Worm (Caenorhabditis elegans): ENCODE measurements around the gene srsx-35.

srsx-35 gene

ce11 chrV:20691585-20691984 is 10.4 kb downstream of the srsx-35 start, which contains the start of gene F53F8.4:
F53F8.4 (minus strand) TSS chrV:20691685.
- TF ChIP-seq ztf-4 (tag; optimal IDR thresholded peaks at IDR 0.05) (no peak), aly-2 (tag; optimal IDR thresholded peaks at IDR 0.05) (no peak), lin-11 (tag; optimal IDR thresholded peaks at IDR 0.05) (no peak), nhr-11 (tag; optimal IDR thresholded peaks at IDR 0.05) (no peak), sem-4 (tag; optimal IDR thresholded peaks at IDR 0.05) (no peak), lsy-2 (tag; optimal IDR thresholded peaks at IDR 0.05) (no peak), peb-1 (tag; optimal IDR thresholded peaks at IDR 0.05) (no peak), unc-55 (GFP tag; optimal IDR thresholded peaks at IDR 0.05) (no peak), nhr-12 (tag; optimal IDR thresholded peaks at IDR 0.05) (no peak), ceh-16 (tag; optimal IDR thresholded peaks at IDR 0.05) (no peak)

- TF ChIP-seq ztf-4 (tag; optimal IDR thresholded peaks at IDR 0.05) (no peak), nhr-129 (tag; optimal IDR thresholded peaks at IDR 0.05) (peak; percentile 57), lin-11 (tag; optimal IDR thresholded peaks at IDR 0.05) (no peak), ama-1 (optimal IDR thresholded peaks at IDR 0.05) (no peak), lin-13 (GFP tag; optimal IDR thresholded peaks at IDR 0.05) (no peak), egl-27 (tag; optimal IDR thresholded peaks at IDR 0.05) (no peak), fos-1 (tag; optimal IDR thresholded peaks at IDR 0.05) (no peak), nhr-21 (tag; optimal IDR thresholded peaks at IDR 0.05) (no peak), sma-9 (GFP tag; optimal IDR thresholded peaks at IDR 0.05) (peak; percentile 39), sma-9 (tag; optimal IDR thresholded peaks at IDR 0.05) (no peak), mbf-1 (tag; optimal IDR thresholded peaks at IDR 0.05) (no peak), nhr-77 (tag; optimal IDR thresholded peaks at IDR 0.05) (no peak), alr-1 (tag; optimal IDR thresholded peaks at IDR 0.05) (no peak), sma-3 (GFP tag; optimal IDR thresholded peaks at IDR 0.05) (peak; percentile 25), nhr-237 (tag; optimal IDR thresholded peaks at IDR 0.05) (no peak), ZK546.5 (tag; optimal IDR thresholded peaks at IDR 0.05) (no peak), C34F6.9 (tag; optimal IDR thresholded peaks at IDR 0.05) (no peak), nhr-12 (tag; optimal IDR thresholded peaks at IDR 0.05) (no peak), blmp-1 (tag; optimal IDR thresholded peaks at IDR 0.05; ENCODE audit: insufficient read depth) (peak; percentile 54), Y55F3AM.14 (GFP tag; optimal IDR thresholded peaks at IDR 0.05) (no peak), nhr-25 (tag; optimal IDR thresholded peaks at IDR 0.05) (peak; percentile 79), mdl-1 (tag; optimal IDR thresholded peaks at IDR 0.05) (no peak), elt-3 (tag; optimal IDR thresholded peaks at IDR 0.05) (no peak)
Measured at ce11 chrV:20692903-20693302, 11.7 kb downstream of the srsx-35 start.

ce11 chrV:20693968-20694367 is 12.7 kb downstream of the srsx-35 start:
- TF ChIP-seq alr-1 (tag; optimal IDR thresholded peaks at IDR 0.05): no peak
- TF ChIP-seq mbf-1 (tag; optimal IDR thresholded peaks at IDR 0.05): no peak
- TF ChIP-seq ztf-4 (tag; optimal IDR thresholded peaks at IDR 0.05): no peak
- no peak for TF ChIP-seq peb-1 (tag; optimal IDR thresholded peaks at IDR 0.05)
- TF ChIP-seq zag-1 (tag; optimal IDR thresholded peaks at IDR 0.05): no peak
- TF ChIP-seq unc-39 (tag; optimal IDR thresholded peaks at IDR 0.05): no peak
- no peak for TF ChIP-seq fos-1 (tag; optimal IDR thresholded peaks at IDR 0.05)
- peak; percentile 73 for TF ChIP-seq sma-3 (GFP tag; optimal IDR thresholded peaks at IDR 0.05)
- peak; percentile 39 for TF ChIP-seq nhr-129 (tag; optimal IDR thresholded peaks at IDR 0.05)
- no peak for TF ChIP-seq aly-2 (tag; optimal IDR thresholded peaks at IDR 0.05)
- TF ChIP-seq lin-11 (tag; optimal IDR thresholded peaks at IDR 0.05): peak; percentile 17
- peak; percentile 18 for TF ChIP-seq Y55F3AM.14 (GFP tag; optimal IDR thresholded peaks at IDR 0.05)
- TF ChIP-seq blmp-1 (tag; optimal IDR thresholded peaks at IDR 0.05; ENCODE audit: insufficient read depth): no peak
- no peak for TF ChIP-seq sma-9 (GFP tag; optimal IDR thresholded peaks at IDR 0.05)
- TF ChIP-seq sma-9 (tag; optimal IDR thresholded peaks at IDR 0.05): no peak
- no peak for TF ChIP-seq nhr-10 (tag; optimal IDR thresholded peaks at IDR 0.05)
- no peak for TF ChIP-seq nhr-12 (tag; optimal IDR thresholded peaks at IDR 0.05)
- TF ChIP-seq C34F6.9 (tag; optimal IDR thresholded peaks at IDR 0.05): peak; percentile 6
- peak; percentile 40 for TF ChIP-seq F13H6.1 (tag; optimal IDR thresholded peaks at IDR 0.05)
- TF ChIP-seq snpc-4 (tag; optimal IDR thresholded peaks at IDR 0.05): no peak
- TF ChIP-seq nhr-6 (tag; optimal IDR thresholded peaks at IDR 0.05): no peak
- TF ChIP-seq egl-27 (tag; optimal IDR thresholded peaks at IDR 0.05): no peak
- TF ChIP-seq ama-1 (optimal IDR thresholded peaks at IDR 0.05): no peak
- TF ChIP-seq mdl-1 (tag; optimal IDR thresholded peaks at IDR 0.05): no peak
- TF ChIP-seq nhr-23 (tag; optimal IDR thresholded peaks at IDR 0.05): no peak
- TF ChIP-seq skn-1 (tag; optimal IDR thresholded peaks at IDR 0.05): no peak
- no peak for TF ChIP-seq nhr-11 (tag; optimal IDR thresholded peaks at IDR 0.05)
- TF ChIP-seq ztf-1 (GFP tag; conservative IDR thresholded peaks at IDR 0.05): no peak
- no peak for TF ChIP-seq elt-3 (tag; optimal IDR thresholded peaks at IDR 0.05)
- no peak for TF ChIP-seq ceh-82 (tag; optimal IDR thresholded peaks at IDR 0.05)
- no peak for TF ChIP-seq ceh-16 (tag; optimal IDR thresholded peaks at IDR 0.05)
- no peak for TF ChIP-seq ztf-11 (tag; optimal IDR thresholded peaks at IDR 0.05)
- no peak for TF ChIP-seq nhr-237 (tag; optimal IDR thresholded peaks at IDR 0.05)
- TF ChIP-seq unc-55 (GFP tag; optimal IDR thresholded peaks at IDR 0.05): peak; percentile 18
- TF ChIP-seq lin-13 (GFP tag; optimal IDR thresholded peaks at IDR 0.05): peak; percentile 45
- no peak for TF ChIP-seq nhr-25 (tag; optimal IDR thresholded peaks at IDR 0.05)
- no peak for TF ChIP-seq dmd-4 (tag; optimal IDR thresholded peaks at IDR 0.05)
- TF ChIP-seq nhr-77 (tag; optimal IDR thresholded peaks at IDR 0.05): no peak
- TF ChIP-seq nhr-21 (tag; optimal IDR thresholded peaks at IDR 0.05): no peak
- TF ChIP-seq R02D3.7 (tag; optimal IDR thresholded peaks at IDR 0.05): no peak
- no peak for TF ChIP-seq ZK546.5 (tag; optimal IDR thresholded peaks at IDR 0.05)
- no peak for TF ChIP-seq sem-4 (tag; optimal IDR thresholded peaks at IDR 0.05)
- TF ChIP-seq gmeb-1 (tag; optimal IDR thresholded peaks at IDR 0.05): peak; percentile 44
- peak in 1 of 2 experiments; percentile 21 for TF ChIP-seq lsy-2 (tag; optimal IDR thresholded peaks at IDR 0.05)
- TF ChIP-seq lin-39 (tag; optimal IDR thresholded peaks at IDR 0.05): no peak
- TF ChIP-seq crh-2 (tag; optimal IDR thresholded peaks at IDR 0.05): peak; percentile 4

Measured in whole organism, L2 larva.